Fruit fly (Drosophila melanogaster): ENCODE results near the gene RpL17.

RpL17 gene

dm6 chrX:6702591-6702990 lies 41.4 kb downstream of the RpL17 start (continued):
- no peak for TF ChIP-seq pzg (GFP tag; optimal IDR thresholded peaks at IDR 0.05)
- no peak for TF ChIP-seq HmgZ (tag; optimal IDR thresholded peaks at IDR 0.05)
- no peak for TF ChIP-seq sd (tag; optimal IDR thresholded peaks at IDR 0.05)
- no peak for TF ChIP-seq Ada2b (GFP tag; IDR thresholded peaks at IDR 0.05)
- no peak for TF ChIP-seq Dad (GFP tag; optimal IDR thresholded peaks at IDR 0.05)
- peak; percentile 44; the same call in 1 of the 2 replicates for TF ChIP-seq chm (GFP tag; IDR thresholded peaks at IDR 0.05)
- TF ChIP-seq z (GFP tag; IDR thresholded peaks at IDR 0.05): no peak
- no peak for TF ChIP-seq dan (GFP tag; IDR thresholded peaks at IDR 0.05)
- no peak for TF ChIP-seq CG9817 (tag; optimal IDR thresholded peaks at IDR 0.05)
- TF ChIP-seq Hr39 (optimal IDR thresholded peaks at IDR 0.05): no peak
- peak; percentile 83 for TF ChIP-seq CG4360 (GFP tag; IDR thresholded peaks at IDR 0.05)
- TF ChIP-seq nerfin-2 (GFP tag; IDR thresholded peaks at IDR 0.05; ENCODE audit: partially characterized antibody): no peak
- TF ChIP-seq CG6854 (GFP tag; optimal IDR thresholded peaks at IDR 0.05): no peak
- TF ChIP-seq Xrp1 (GFP tag; IDR thresholded peaks at IDR 0.05): no peak
- TF ChIP-seq CG14710 (tag; optimal IDR thresholded peaks at IDR 0.05): no peak
- TF ChIP-seq mam (GFP tag; optimal IDR thresholded peaks at IDR 0.05): no peak
- no peak for TF ChIP-seq Sin3A (optimal IDR thresholded peaks at IDR 0.05)
- no peak for TF ChIP-seq ttk (GFP tag; IDR thresholded peaks at IDR 0.05)
- no peak for TF ChIP-seq Hey (tag; optimal IDR thresholded peaks at IDR 0.05)
- no peak for TF ChIP-seq CG11695 (GFP tag; IDR thresholded peaks at IDR 0.05)
- no peak for TF ChIP-seq ash1 (GFP tag; optimal IDR thresholded peaks at IDR 0.05)
- TF ChIP-seq CG11456 (GFP tag; IDR thresholded peaks at IDR 0.05): no peak
- no peak for TF ChIP-seq Gug (GFP tag; IDR thresholded peaks at IDR 0.05)
- no peak for TF ChIP-seq tio (GFP tag; optimal IDR thresholded peaks at IDR 0.05)
- 0 out of 2 replicates have a peak, but pooled peaks have one; percentile 30 for TF ChIP-seq CG32772 (GFP tag; IDR thresholded peaks at IDR 0.05)
- no peak for TF ChIP-seq Lhr (GFP tag; optimal IDR thresholded peaks at IDR 0.05)
- no peak for TF ChIP-seq schlank (tag; optimal IDR thresholded peaks at IDR 0.05)
- TF ChIP-seq CG10431 (GFP tag; optimal IDR thresholded peaks at IDR 0.05): no peak
- TF ChIP-seq sqz (GFP tag; optimal IDR thresholded peaks at IDR 0.05): peak; percentile 86
- no peak for TF ChIP-seq H2.0 (GFP tag; IDR thresholded peaks at IDR 0.05)
- no peak for TF ChIP-seq CG11247 (GFP tag; IDR thresholded peaks at IDR 0.05)
- TF ChIP-seq CG12744 (GFP tag; optimal IDR thresholded peaks at IDR 0.05): no peak
- no peak for TF ChIP-seq gfzf (GFP tag; optimal IDR thresholded peaks at IDR 0.05)
- TF ChIP-seq CG8765 (GFP tag; IDR thresholded peaks at IDR 0.05): no peak
- no peak for TF ChIP-seq Nf-YA (GFP tag; IDR thresholded peaks at IDR 0.05)
- TF ChIP-seq HLH3B (GFP tag; IDR thresholded peaks at IDR 0.05): no peak
- no peak for TF ChIP-seq CG4328 (GFP tag; optimal IDR thresholded peaks at IDR 0.05)
- TF ChIP-seq jigr1 (GFP tag; IDR thresholded peaks at IDR 0.05): no peak
- TF ChIP-seq cas (GFP tag; IDR thresholded peaks at IDR 0.05): no peak
- TF ChIP-seq Fer2 (tag; optimal IDR thresholded peaks at IDR 0.05): no peak

dm6 chrX:6702028-6702433 lies 42.0 kb downstream of the RpL17 start:
- peak; percentile 87 for TF ChIP-seq Sox102F (GFP tag; optimal IDR thresholded peaks at IDR 0.05)
- peak; percentile 62 for TF ChIP-seq slp2 (GFP tag; optimal IDR thresholded peaks at IDR 0.05)
- peak in 1 of 2 experiments; percentile 84 for TF ChIP-seq eve (GFP tag; optimal IDR thresholded peaks at IDR 0.05)
- TF ChIP-seq Myb (GFP tag; optimal IDR thresholded peaks at IDR 0.05): no peak
- TF ChIP-seq disco-r (GFP tag; optimal IDR thresholded peaks at IDR 0.05): no peak
- TF ChIP-seq ftz-f1 (GFP tag; optimal IDR thresholded peaks at IDR 0.05): no peak
- no peak for TF ChIP-seq br (optimal IDR thresholded peaks at IDR 0.05)
- TF ChIP-seq unc-4 (GFP tag; IDR thresholded peaks at IDR 0.05; ENCODE audit: partially characterized antibody): no peak
- TF ChIP-seq CG17568 (GFP tag; optimal IDR thresholded peaks at IDR 0.05): no peak
- TF ChIP-seq row (GFP tag; IDR thresholded peaks at IDR 0.05): peak; percentile 74
- TF ChIP-seq bowl (GFP tag; IDR thresholded peaks at IDR 0.05): peak; percentile 29; the same call in 1 of the 2 replicates
- no peak for TF ChIP-seq vnd (GFP tag; IDR thresholded peaks at IDR 0.05; ENCODE audit: partially characterized antibody)
- peak; percentile 48; the same call in 1 of the 2 replicates for TF ChIP-seq dimm (GFP tag; IDR thresholded peaks at IDR 0.05)
- TF ChIP-seq Mes4 (GFP tag; optimal IDR thresholded peaks at IDR 0.05): peak; percentile 58
- TF ChIP-seq odd (GFP tag; optimal IDR thresholded peaks at IDR 0.05): peak; percentile 28
- TF ChIP-seq run (tag; optimal IDR thresholded peaks at IDR 0.05): peak; percentile 54

All from whole organism, embryonic.